Worm (Caenorhabditis elegans) whole organism, young adult: ENCODE results near the gene D2096.9.

Experiments used
- B0019.2 ChIP-seq: fragments of 200-800 bp; sonication (Bioruptor generic); conservative IDR thresholded peaks from 2 replicates; pipeline ENCODE4 v1.3.6; 2022; ENCODE audit warnings: missing genetic modification reagents, missing genetic modification characterization, missing compliant biosample characterization
- B0261.1 ChIP-seq: sonication (generic microtip); optimal IDR thresholded peaks from 2 replicates; lab custom pipeline; 2016; ENCODE audit warnings: mild to moderate bottlenecking, missing genetic modification characterization, moderate library complexity, missing compliant biosample characterization
- F23B12.7 ChIP-seq: sonication (generic microtip); optimal IDR thresholded peaks from 2 replicates; lab custom pipeline; 2017; ENCODE audit warnings: missing genetic modification characterization, mild to moderate bottlenecking, missing compliant biosample characterization, antibody characterized with exemption, moderate library complexity; ENCODE audit not compliant: insufficient read depth
- F49E8.2 ChIP-seq: sonication (generic microtip); optimal IDR thresholded peaks from 3 replicates; lab custom pipeline; 2017; ENCODE audit warnings: missing genetic modification characterization, mild to moderate bottlenecking, missing compliant biosample characterization, antibody characterized with exemption, moderate library complexity; ENCODE audit not compliant: insufficient read depth
- F57C9.4 ChIP-seq: sonication (generic microtip); optimal IDR thresholded peaks from 2 replicates; lab custom pipeline; 2017; ENCODE audit warnings: mild to moderate bottlenecking, missing genetic modification characterization, missing compliant biosample characterization
- K12H6.12 ChIP-seq: fragments of 200-800 bp; sonication (Bioruptor generic); optimal IDR thresholded peaks from 2 replicates; lab custom pipeline; 2018; ENCODE audit warnings: mild to moderate bottlenecking, missing genetic modification characterization, missing compliant biosample characterization
- T07F8.4 ChIP-seq: sonication (generic microtip); optimal IDR thresholded peaks from 2 replicates; lab custom pipeline; 2016; ENCODE audit warnings: mild to moderate bottlenecking, missing genetic modification characterization, moderate library complexity, missing compliant biosample characterization
- T26A5.8 ChIP-seq: sonication (generic microtip); optimal IDR thresholded peaks from 2 replicates; lab custom pipeline; 2016; ENCODE audit warnings: missing genetic modification characterization, missing compliant biosample characterization
- Y56A3A.18 ChIP-seq: fragments of 200-800 bp; sonication (Bioruptor generic); IDR thresholded peaks from 2 replicates; pipeline ENCODE4 v1.3.6; 2022; ENCODE audit warnings: missing genetic modification reagents, missing genetic modification characterization, missing compliant biosample characterization
- attf-6 ChIP-seq: fragments of 200-800 bp; sonication (Bioruptor generic); IDR thresholded peaks from 2 replicates; pipeline ENCODE4 v1.3.6; 2022; ENCODE audit warnings: missing genetic modification reagents, missing genetic modification characterization, missing compliant biosample characterization
- bed-2 ChIP-seq: fragments of 200-800 bp; sonication (Bioruptor generic); IDR thresholded peaks from 2 replicates; pipeline ENCODE4 v1.3.6; 2022; ENCODE audit warnings: missing genetic modification reagents, missing genetic modification characterization, missing compliant biosample characterization
- cebp-1 ChIP-seq, 2 experiments: fragments of 200-800 bp in 1 of 2; sonication (Bioruptor generic) in 1 of 2; sonication (generic microtip) in 1 of 2; IDR thresholded peaks in 1 of 2; optimal IDR thresholded peaks in 1 of 2; 2 replicates each; pipeline versions ENCODE4 v1.3.6 to Lab custom; 2017 to 2022; ENCODE audit warnings: missing compliant biosample characterization in 2 of 2, missing genetic modification characterization in 2 of 2, mild to moderate bottlenecking in 1 of 2, missing genetic modification reagents in 1 of 2, moderate library complexity in 1 of 2
- ceh-27 ChIP-seq: fragments of 200-800 bp; sonication (Bioruptor generic); optimal IDR thresholded peaks from 2 replicates; lab custom pipeline; 2018; ENCODE audit warnings: mild to moderate bottlenecking, missing genetic modification characterization, moderate library complexity, missing compliant biosample characterization
- ceh-40 ChIP-seq: fragments of 200-800 bp; sonication (Bioruptor generic); IDR thresholded peaks from 2 replicates; pipeline ENCODE4 v1.3.6; 2022; ENCODE audit warnings: missing genetic modification characterization, missing compliant biosample characterization
- ceh-79 ChIP-seq: sonication (generic microtip); optimal IDR thresholded peaks from 2 replicates; lab custom pipeline; 2017; ENCODE audit warnings: mild to moderate bottlenecking, missing genetic modification characterization, missing compliant biosample characterization
- chd-7 ChIP-seq: sonication (generic microtip); optimal IDR thresholded peaks from 2 replicates; lab custom pipeline; 2016; ENCODE audit warnings: mild to moderate bottlenecking, missing genetic modification characterization, moderate library complexity, missing compliant biosample characterization
- dpl-1 ChIP-seq: fragments of 150-350 bp; optimal IDR thresholded peaks from 2 replicates; lab custom pipeline; 2014; ENCODE audit warnings: missing biosample characterization, missing genetic modification reagents, missing genetic modification characterization
- efl-1 ChIP-seq: fragments of 150-350 bp; optimal IDR thresholded peaks from 2 replicates; lab custom pipeline; 2014; ENCODE audit warnings: missing biosample characterization, missing genetic modification reagents, missing genetic modification characterization
- fkh-3 ChIP-seq: sonication (generic microtip); optimal IDR thresholded peaks from 2 replicates; lab custom pipeline; 2016; ENCODE audit warnings: mild to moderate bottlenecking, missing genetic modification characterization, missing compliant biosample characterization
- gei-17 ChIP-seq: fragments of 200-800 bp; sonication (Bioruptor generic); optimal IDR thresholded peaks from 2 replicates; lab custom pipeline; 2018; ENCODE audit warnings: mild to moderate bottlenecking, missing genetic modification characterization, missing compliant biosample characterization
- hmg-20 ChIP-seq: fragments of 200-800 bp; sonication (Bioruptor generic); IDR thresholded peaks from 2 replicates; pipeline ENCODE4 v1.3.6; 2022; ENCODE audit warnings: missing genetic modification reagents, missing genetic modification characterization, missing compliant biosample characterization
- let-607 ChIP-seq, 2 experiments: fragments of 200-800 bp in 1 of 2; sonication (Bioruptor generic) in 1 of 2; sonication (generic microtip) in 1 of 2; optimal IDR thresholded peaks; 2 replicates each; lab custom pipeline; 2016 to 2018; ENCODE audit warnings: mild to moderate bottlenecking in 2 of 2, missing compliant biosample characterization in 2 of 2, missing genetic modification characterization in 2 of 2, moderate library complexity in 2 of 2, missing genotype in 1 of 2
- lir-1 ChIP-seq: fragments of 200-800 bp; sonication (Bioruptor generic); conservative IDR thresholded peaks from 2 replicates; pipeline ENCODE4 v1.3.6; 2022; ENCODE audit warnings: missing genetic modification reagents, missing genetic modification characterization, missing compliant biosample characterization
- madf-6 ChIP-seq: fragments of 200-800 bp; sonication (Bioruptor generic); IDR thresholded peaks from 2 replicates; pipeline ENCODE4 v1.3.6; 2022; ENCODE audit warnings: missing genetic modification reagents, missing genetic modification characterization, missing compliant biosample characterization
- madf-8 ChIP-seq: fragments of 200-800 bp; sonication (Bioruptor generic); conservative IDR thresholded peaks from 2 replicates; pipeline ENCODE4 v1.3.6; 2022; ENCODE audit warnings: missing genetic modification reagents, missing genetic modification characterization, missing compliant biosample characterization
- mcd-1 ChIP-seq: fragments of 200-800 bp; sonication (Bioruptor generic); IDR thresholded peaks from 2 replicates; pipeline ENCODE4 v1.3.6; 2022; ENCODE audit warnings: missing genetic modification reagents, missing genetic modification characterization, missing compliant biosample characterization
- nfya-2 ChIP-seq: fragments of 200-800 bp; sonication (Bioruptor generic); IDR thresholded peaks from 2 replicates; pipeline ENCODE4 v1.3.6; 2022; ENCODE audit warnings: missing genetic modification reagents, missing genetic modification characterization, missing compliant biosample characterization
- nhr-27 ChIP-seq: fragments of 200-800 bp; sonication (Bioruptor generic); optimal IDR thresholded peaks from 2 replicates; lab custom pipeline; 2018; ENCODE audit warnings: mild to moderate bottlenecking, missing genetic modification characterization, moderate library complexity, missing compliant biosample characterization
- rpc-1 ChIP-seq, 2 experiments: fragments of 150-350 bp in 1 of 2; sonication (generic microtip) in 1 of 2; optimal IDR thresholded peaks; 2 replicates each; lab custom pipeline; 2014 to 2018; ENCODE audit warnings: missing biosample characterization in 1 of 2, missing genetic modification characterization in 1 of 2, missing genetic modification reagents in 1 of 2, missing genotype in 1 of 2
- sdz-38 ChIP-seq: sonication (generic microtip); optimal IDR thresholded peaks from 2 replicates; lab custom pipeline; 2016; ENCODE audit warnings: missing genotype, missing genetic modification characterization, missing compliant biosample characterization
- sea-2 ChIP-seq: fragments of 200-800 bp; sonication (Bioruptor generic); IDR thresholded peaks from 2 replicates; pipeline ENCODE4 v1.3.6; 2022; ENCODE audit warnings: missing genetic modification characterization, missing compliant biosample characterization
- snpc-4 ChIP-seq, 5 experiments: fragments of 150-350 bp in 1 of 5; sonication (generic microtip) in 4 of 5; optimal IDR thresholded peaks; 2 replicates each; lab custom pipeline; 2014 to 2018; ENCODE audit warnings: missing genetic modification characterization in 5 of 5, missing biosample characterization in 3 of 5, antibody characterized with exemption in 2 of 5, mild to moderate bottlenecking in 2 of 5, missing compliant biosample characterization in 2 of 5, missing genotype in 2 of 5, moderate library complexity in 2 of 5, missing genetic modification reagents in 1 of 5
- tbx-9 ChIP-seq: sonication (generic microtip); optimal IDR thresholded peaks from 2 replicates; lab custom pipeline; 2016; ENCODE audit warnings: borderline replicate concordance, missing genetic modification characterization, inconsistent platforms, missing compliant biosample characterization
- xnd-1 ChIP-seq: sonication (generic microtip); optimal IDR thresholded peaks from 2 replicates; lab custom pipeline; 2016; ENCODE audit warnings: missing genotype, missing genetic modification reagents, missing genetic modification characterization, missing compliant biosample characterization
- ztf-26 ChIP-seq: sonication (generic microtip); optimal IDR thresholded peaks from 2 replicates; lab custom pipeline; 2017; ENCODE audit warnings: missing genetic modification characterization, missing compliant biosample characterization

Gene D2096.9

DNA sequence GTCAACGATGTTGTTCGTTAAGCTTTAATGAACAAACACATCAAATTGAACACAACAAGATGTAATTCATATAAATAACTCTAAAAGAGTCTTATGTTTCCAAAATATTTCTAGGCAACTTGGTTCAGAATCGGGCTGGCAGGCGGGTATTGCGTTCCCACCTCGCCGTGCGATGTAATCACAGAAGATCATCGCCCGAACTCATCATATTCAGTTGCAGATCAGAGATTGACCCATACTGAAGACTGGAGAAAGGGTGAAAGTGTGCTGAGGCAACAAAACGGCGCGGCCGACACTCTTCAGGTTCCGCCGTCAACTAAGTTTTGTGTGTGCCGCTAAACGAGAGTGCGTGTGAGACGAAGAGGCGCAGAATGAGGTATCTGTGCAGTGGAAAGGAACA lies 45.9 kb upstream of the D2096.9 start (continued):
- peak; percentile 54; the same call in 1 of the 2 replicates for TF ChIP-seq hmg-20 (GFP tag; lab: Robert Waterston, UW)
- TF ChIP-seq T26A5.8 (tag; lab: Kevin White, UChicago), result no peak
- TF ChIP-seq B0261.1, result peak; percentile 41
- peak; percentile 66 for TF ChIP-seq K12H6.12 (tag; lab: Kevin White, UChicago)
- peak; percentile 58 for TF ChIP-seq gei-17
- TF ChIP-seq sea-2 (GFP tag; lab: Robert Waterston, UW), result no peak
- TF ChIP-seq rpc-1 (optimal IDR thresholded peaks at IDR 0.05; lab: Kevin White, UChicago), result no peak
- TF ChIP-seq rpc-1 (tag; optimal IDR thresholded peaks at IDR 0.05; lab: Kevin White, UChicago), result peak; percentile 18
- peak; percentile 46 for TF ChIP-seq tbx-9 (tag; lab: Kevin White, UChicago)
- TF ChIP-seq ztf-26, result peak; percentile 77
- TF ChIP-seq snpc-4 (GFP tag; optimal IDR thresholded peaks at IDR 0.05; lab: Kevin White, UChicago), result peak; percentile 99
- TF ChIP-seq snpc-4 (tag; optimal IDR thresholded peaks at IDR 0.05; lab: Kevin White, UChicago), result peak; percentile 99 to 100 (median 99)
- TF ChIP-seq B0019.2 (GFP tag; lab: Robert Waterston, UW), result peak; percentile 85
- TF ChIP-seq attf-6 (GFP tag; lab: Robert Waterston, UW), result peak; percentile 91
- no peak for TF ChIP-seq sdz-38
- peak; percentile 53; the same call in 1 of the 2 replicates for TF ChIP-seq lir-1 (GFP tag; lab: Robert Waterston, UW)
- TF ChIP-seq fkh-3 (tag; lab: Kevin White, UChicago), result peak; percentile 59
- TF ChIP-seq madf-8, result peak; percentile 60
- TF ChIP-seq let-607 (tag; optimal IDR thresholded peaks at IDR 0.05; lab: Kevin White, UChicago), result peak; percentile 33 to 72
- no peak for TF ChIP-seq dpl-1 (GFP tag; lab: Kevin White, UChicago)
- peak; percentile 73 for TF ChIP-seq chd-7 (tag; lab: Kevin White, UChicago)
- no peak for TF ChIP-seq nhr-27 (tag; lab: Kevin White, UChicago)
- peak; percentile 84 for TF ChIP-seq mcd-1
- no peak for TF ChIP-seq nfya-2 (GFP tag; lab: Robert Waterston, UW)
- TF ChIP-seq ceh-79, result no peak
- TF ChIP-seq cebp-1 (GFP tag; IDR thresholded peaks at IDR 0.05; lab: Robert Waterston, UW), result no peak
- TF ChIP-seq cebp-1 (tag; optimal IDR thresholded peaks at IDR 0.05; lab: Kevin White, UChicago), result no peak
- no peak for TF ChIP-seq ceh-27
- TF ChIP-seq xnd-1 (tag; lab: Kevin White, UChicago), result peak; percentile 57
- peak; percentile 92 for TF ChIP-seq F49E8.2 (tag; lab: Kevin White, UChicago)
- peak; percentile 46 for TF ChIP-seq efl-1
- TF ChIP-seq, all 124 proteins: peak for 87

DNA sequence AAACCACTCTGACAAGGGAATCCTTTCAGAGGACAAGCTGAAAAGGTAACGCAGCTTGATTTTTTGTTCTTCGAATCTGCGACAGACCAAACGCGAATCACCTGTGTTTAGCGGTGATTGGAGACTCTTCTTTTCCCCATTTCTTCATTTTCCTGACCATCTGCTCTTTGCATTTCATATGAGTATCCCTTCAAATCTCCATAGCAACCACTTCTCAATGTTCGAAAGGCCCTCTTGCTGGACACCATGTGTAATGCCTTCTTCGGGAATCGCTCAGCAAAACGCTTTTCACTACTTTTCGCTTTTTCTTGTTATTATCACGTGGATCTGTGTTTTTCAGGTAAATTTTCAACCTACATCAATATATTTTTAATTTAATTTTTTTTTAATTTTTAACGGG lies 43.9 kb upstream of the D2096.9 start, which contains the start of the genes T26A8.3 and tmem-231:
Gene T26A8.3 (minus strand): TSS at position 101 of the 400 bp plus-strand sequence.
Gene tmem-231 (plus strand): TSS at position 249 of the 400 bp plus-strand sequence.
- no peak for TF ChIP-seq Y56A3A.18 (GFP tag; lab: Robert Waterston, UW)
- no peak for TF ChIP-seq F23B12.7 (tag; lab: Kevin White, UChicago)
- TF ChIP-seq cebp-1 (GFP tag; IDR thresholded peaks at IDR 0.05; lab: Robert Waterston, UW), result no peak
- TF ChIP-seq cebp-1 (tag; optimal IDR thresholded peaks at IDR 0.05; lab: Kevin White, UChicago), result no peak
- no peak for TF ChIP-seq ceh-40 (GFP tag; lab: Robert Waterston, UW)
- no peak for TF ChIP-seq madf-6 (GFP tag; lab: Robert Waterston, UW)
- TF ChIP-seq F57C9.4 (tag; lab: Kevin White, UChicago), result no peak
- no peak for TF ChIP-seq bed-2 (GFP tag; lab: Robert Waterston, UW)
- TF ChIP-seq T26A5.8 (tag; lab: Kevin White, UChicago), result no peak
- TF ChIP-seq mcd-1, result no peak
- TF ChIP-seq T07F8.4 (tag; lab: Kevin White, UChicago), result no peak
